Worm (Caenorhabditis elegans) whole organism, late embryonic: Measurements from ENCODE around the gene ZK616.8.

ENCODE experiments used
- C08G9.2 ChIP-seq: sonication (generic microtip); optimal IDR thresholded peaks from 2 replicates; lab custom pipeline; 2016; ENCODE audit warnings: mild to moderate bottlenecking, missing genetic modification characterization, moderate library complexity, missing compliant biosample characterization
- F13H6.1 ChIP-seq: sonication (generic microtip); optimal IDR thresholded peaks from 2 replicates; lab custom pipeline; 2016; ENCODE audit warnings: missing genetic modification characterization, missing compliant biosample characterization
- K02D7.2 ChIP-seq: sonication (generic microtip); optimal IDR thresholded peaks from 2 replicates; lab custom pipeline; 2017; ENCODE audit warnings: mild to moderate bottlenecking, missing genetic modification characterization, missing compliant biosample characterization
- Y22D7AL.16 ChIP-seq: sonication (generic microtip); optimal IDR thresholded peaks from 2 replicates; lab custom pipeline; 2016; ENCODE audit warnings: missing genetic modification characterization, missing compliant biosample characterization
- ahr-1 ChIP-seq: sonication (generic microtip); optimal IDR thresholded peaks from 2 replicates; lab custom pipeline; 2016; ENCODE audit warnings: missing genetic modification characterization, missing compliant biosample characterization
- ceh-14 ChIP-seq: sonication (generic microtip); optimal IDR thresholded peaks from 2 replicates; lab custom pipeline; 2016; ENCODE audit warnings: missing genotype, missing genetic modification characterization, missing compliant biosample characterization
- ceh-18 ChIP-seq: sonication (generic microtip); optimal IDR thresholded peaks from 2 replicates; lab custom pipeline; 2016; ENCODE audit warnings: missing genetic modification characterization, missing compliant biosample characterization
- ceh-19 ChIP-seq: fragments of 200-800 bp; sonication (Bioruptor generic); optimal IDR thresholded peaks from 2 replicates; lab custom pipeline; 2018; ENCODE audit warnings: mild to moderate bottlenecking, missing genetic modification characterization, missing compliant biosample characterization
- ceh-2 ChIP-seq: sonication (generic microtip); optimal IDR thresholded peaks from 2 replicates; lab custom pipeline; 2016; ENCODE audit warnings: missing genotype, missing genetic modification characterization, missing compliant biosample characterization
- ceh-22 ChIP-seq: sonication (generic microtip); optimal IDR thresholded peaks from 2 replicates; lab custom pipeline; 2017; ENCODE audit warnings: missing biosample characterization, missing genetic modification characterization
- ceh-30 ChIP-seq: fragments of 150-350 bp; optimal IDR thresholded peaks from 2 replicates; lab custom pipeline; 2014; ENCODE audit warnings: missing biosample characterization, missing genetic modification characterization
- ceh-31 ChIP-seq: sonication (generic microtip); optimal IDR thresholded peaks from 2 replicates; lab custom pipeline; 2016; ENCODE audit warnings: missing genetic modification characterization, missing compliant biosample characterization
- ceh-34 ChIP-seq: sonication (generic microtip); optimal IDR thresholded peaks from 2 replicates; lab custom pipeline; 2016; ENCODE audit warnings: mild to moderate bottlenecking, missing genetic modification characterization, missing compliant biosample characterization
- ceh-45 ChIP-seq: fragments of 200-800 bp; sonication (Bioruptor generic); IDR thresholded peaks from 2 replicates; pipeline ENCODE4 v1.3.6; 2022; ENCODE audit warnings: missing genetic modification reagents, missing genetic modification characterization, missing compliant biosample characterization
- ceh-48 ChIP-seq: sonication (generic microtip); optimal IDR thresholded peaks from 2 replicates; lab custom pipeline; 2016; ENCODE audit warnings: missing genetic modification characterization, inconsistent platforms, missing compliant biosample characterization
- elt-2 ChIP-seq: sonication (generic microtip); optimal IDR thresholded peaks from 2 replicates; lab custom pipeline; 2016; ENCODE audit warnings: missing genetic modification reagents, missing genetic modification characterization, missing compliant biosample characterization
- elt-4 ChIP-seq: sonication (generic microtip); optimal IDR thresholded peaks from 2 replicates; lab custom pipeline; 2016; ENCODE audit warnings: missing genetic modification characterization, missing compliant biosample characterization
- ets-4 ChIP-seq: sonication (generic microtip); optimal IDR thresholded peaks from 2 replicates; lab custom pipeline; 2016; ENCODE audit warnings: missing genetic modification characterization, missing compliant biosample characterization
- eyg-1 ChIP-seq: sonication (generic microtip); optimal IDR thresholded peaks from 2 replicates; lab custom pipeline; 2016; ENCODE audit warnings: missing genotype, missing genetic modification characterization, missing compliant biosample characterization
- fax-1 ChIP-seq: sonication (generic microtip); optimal IDR thresholded peaks from 2 replicates; lab custom pipeline; 2016; ENCODE audit warnings: missing genotype, missing genetic modification characterization, missing compliant biosample characterization
- fkh-10 ChIP-seq: fragments of 150-350 bp; optimal IDR thresholded peaks from 2 replicates; lab custom pipeline; 2014; ENCODE audit warnings: missing biosample characterization, missing genetic modification reagents, missing genetic modification characterization
- hlh-13 ChIP-seq: fragments of 200-800 bp; sonication (Bioruptor generic); optimal IDR thresholded peaks from 2 replicates; lab custom pipeline; 2018; ENCODE audit warnings: mild to moderate bottlenecking, missing genetic modification characterization, missing compliant biosample characterization
- hlh-30 ChIP-seq: sonication (generic microtip); optimal IDR thresholded peaks from 2 replicates; lab custom pipeline; 2017; ENCODE audit warnings: antibody characterized with exemption, missing genetic modification characterization, missing compliant biosample characterization; ENCODE audit not compliant: insufficient read depth
- hlh-8 ChIP-seq: sonication (generic microtip); optimal IDR thresholded peaks from 2 replicates; lab custom pipeline; 2016; ENCODE audit warnings: missing genotype, missing genetic modification characterization, missing compliant biosample characterization
- lim-6 ChIP-seq: sonication (generic microtip); optimal IDR thresholded peaks from 2 replicates; lab custom pipeline; 2016; ENCODE audit warnings: missing genetic modification characterization, missing compliant biosample characterization
- nfya-1 ChIP-seq: sonication (generic microtip); optimal IDR thresholded peaks from 2 replicates; lab custom pipeline; 2017; ENCODE audit warnings: missing genetic modification characterization, mild to moderate bottlenecking, missing compliant biosample characterization, antibody characterized with exemption, moderate library complexity
- nhr-11 ChIP-seq: fragments of 150-350 bp; optimal IDR thresholded peaks from 2 replicates; lab custom pipeline; 2014; ENCODE audit warnings: missing biosample characterization, missing genetic modification characterization
- nhr-232 ChIP-seq: sonication (generic microtip); optimal IDR thresholded peaks from 2 replicates; lab custom pipeline; 2016; ENCODE audit warnings: missing genetic modification characterization, missing compliant biosample characterization
- npax-4 ChIP-seq: sonication (generic microtip); optimal IDR thresholded peaks from 2 replicates; lab custom pipeline; 2016; ENCODE audit warnings: missing genetic modification characterization, missing compliant biosample characterization
- pat-9 ChIP-seq: fragments of 200-800 bp; sonication (Bioruptor generic); optimal IDR thresholded peaks from 2 replicates; lab custom pipeline; 2018; ENCODE audit warnings: mild to moderate bottlenecking, missing genetic modification characterization, moderate library complexity, missing compliant biosample characterization
- pha-4 ChIP-seq: fragments of 150-350 bp; optimal IDR thresholded peaks from 2 replicates; lab custom pipeline; 2018; ENCODE audit warnings: missing biosample characterization, missing genetic modification reagents, missing genetic modification characterization
- pqm-1 ChIP-seq: sonication (generic microtip); optimal IDR thresholded peaks from 2 replicates; lab custom pipeline; 2016; ENCODE audit warnings: missing genetic modification characterization, missing compliant biosample characterization
- pros-1 ChIP-seq: fragments of 150-350 bp; optimal IDR thresholded peaks from 2 replicates; lab custom pipeline; 2014; ENCODE audit warnings: missing biosample characterization, missing genetic modification reagents, missing genetic modification characterization
- ref-2 ChIP-seq: sonication (generic microtip); optimal IDR thresholded peaks from 2 replicates; lab custom pipeline; 2016; ENCODE audit warnings: missing genetic modification characterization, missing compliant biosample characterization
- rnt-1 ChIP-seq: sonication (generic microtip); optimal IDR thresholded peaks from 2 replicates; lab custom pipeline; 2016; ENCODE audit warnings: missing genetic modification characterization, missing compliant biosample characterization
- sox-2 ChIP-seq: fragments of 200-800 bp; sonication (Bioruptor generic); IDR thresholded peaks from 2 replicates; pipeline ENCODE4 v1.3.6; 2022; ENCODE audit warnings: missing genetic modification reagents, missing genetic modification characterization, missing compliant biosample characterization
- syd-9 ChIP-seq: sonication (generic microtip); optimal IDR thresholded peaks from 2 replicates; lab custom pipeline; 2016; ENCODE audit warnings: mild to moderate bottlenecking, missing genetic modification characterization, moderate library complexity, missing compliant biosample characterization
- tbx-2 ChIP-seq: sonication (generic microtip); optimal IDR thresholded peaks from 2 replicates; lab custom pipeline; 2016; ENCODE audit warnings: missing genetic modification characterization, missing compliant biosample characterization
- ttx-3 ChIP-seq: sonication (generic microtip); optimal IDR thresholded peaks from 2 replicates; lab custom pipeline; 2016; ENCODE audit warnings: missing genetic modification reagents, missing genetic modification characterization, missing compliant biosample characterization
- unc-3 ChIP-seq, 2 experiments: fragments of 200-800 bp in 1 of 2; sonication (Bioruptor generic) in 1 of 2; sonication (generic microtip) in 1 of 2; conservative IDR thresholded peaks in 1 of 2; optimal IDR thresholded peaks in 1 of 2; 2 replicates each; pipeline versions ENCODE4 v1.3.6 to Lab custom; 2016 to 2022; ENCODE audit warnings: missing compliant biosample characterization in 2 of 2, missing genetic modification characterization in 2 of 2, missing genetic modification reagents in 1 of 2
- unc-42 ChIP-seq: sonication (generic microtip); optimal IDR thresholded peaks from 2 replicates; lab custom pipeline; 2016; ENCODE audit warnings: missing genotype, missing genetic modification characterization, missing compliant biosample characterization
- unc-55 ChIP-seq: sonication (generic microtip); optimal IDR thresholded peaks from 2 replicates; lab custom pipeline; 2017; ENCODE audit warnings: missing biosample characterization, missing genetic modification reagents, missing genetic modification characterization
- unc-86 ChIP-seq: sonication (generic microtip); optimal IDR thresholded peaks from 2 replicates; lab custom pipeline; 2016; ENCODE audit warnings: missing genetic modification characterization, missing compliant biosample characterization
- zip-5 ChIP-seq: sonication (generic microtip); optimal IDR thresholded peaks from 2 replicates; lab custom pipeline; 2016; ENCODE audit warnings: missing genetic modification characterization, missing compliant biosample characterization

ZK616.8 gene

ce11 chrIV:5369414-5369813, 42.6 kb downstream of the ZK616.8 start, which contains the start of gene F41H10.3:
Gene F41H10.3 (plus strand): TSS chrIV:5369801.
- TF ChIP-seq ceh-48 (tag; lab: Kevin White, UChicago) (peak; percentile 18), npax-4 (tag; lab: Kevin White, UChicago) (no peak)

ce11 chrIV:5368860-5369259, 43.1 kb downstream of the ZK616.8 start:
- TF ChIP-seq unc-42 (peak; percentile 4), ceh-34 (peak; percentile 58), nfya-1 (tag; lab: Kevin White, UChicago) (peak; percentile 47), ceh-48 (tag; lab: Kevin White, UChicago) (peak; percentile 66), ceh-31 (peak; percentile 41), ceh-22 (tag; lab: Kevin White, UChicago) (no peak), nhr-11 (no peak), pha-4 (no peak), syd-9 (tag; lab: Kevin White, UChicago) (peak; percentile 13), rnt-1 (tag; lab: Kevin White, UChicago) (peak; percentile 16), tbx-2 (peak; percentile 16), F13H6.1 (tag; lab: Kevin White, UChicago) (no peak)

- TF ChIP-seq unc-55 (GFP tag; lab: Kevin White, UChicago): no peak
- TF ChIP-seq, all 69 proteins: peak for 0
These were observed 44.1 kb downstream of the ZK616.8 start for ce11 chrIV:5367899-5368298.

ce11 chrIV:5366567-5366966, 45.4 kb downstream of the ZK616.8 start, which contains the start of gene sand-1:
Gene sand-1 (plus strand): TSS chrIV:5366867.
- no peak for TF ChIP-seq hlh-30 (tag; lab: Kevin White, UChicago)
- no peak for TF ChIP-seq ceh-22 (tag; lab: Kevin White, UChicago)
- TF ChIP-seq nhr-232 (tag; lab: Kevin White, UChicago): no peak
- TF ChIP-seq elt-4 (tag; lab: Kevin White, UChicago): no peak
- TF ChIP-seq unc-3 (GFP tag; conservative IDR thresholded peaks at IDR 0.05; lab: Robert Waterston, UW): no peak
- TF ChIP-seq unc-3 (tag; optimal IDR thresholded peaks at IDR 0.05; lab: Kevin White, UChicago): no peak
- no peak for TF ChIP-seq ref-2 (tag; lab: Kevin White, UChicago)
- TF ChIP-seq Y22D7AL.16 (tag; lab: Kevin White, UChicago): no peak
- TF ChIP-seq sox-2 (GFP tag; lab: Robert Waterston, UW): no peak
- no peak for TF ChIP-seq lim-6 (tag; lab: Kevin White, UChicago)
- TF ChIP-seq eyg-1 (tag; lab: Kevin White, UChicago): no peak
- no peak for TF ChIP-seq hlh-13 (GFP tag; lab: Kevin White, UChicago)
- TF ChIP-seq K02D7.2 (tag; lab: Kevin White, UChicago): no peak
- TF ChIP-seq pqm-1 (tag; lab: Kevin White, UChicago): no peak
- no peak for TF ChIP-seq ceh-45 (GFP tag; lab: Robert Waterston, UW)

ce11 chrIV:5364135-5364609, 47.8 kb downstream of the ZK616.8 start, which contains the start of the genes hda-6 and F41H10.4:
Gene hda-6 (minus strand): TSS chrIV:5364306.
Gene F41H10.4 (plus strand): TSS chrIV:5364559.
- TF ChIP-seq ahr-1 (no peak), nhr-11 (no peak), ceh-18 (no peak), ceh-34 (no peak), C08G9.2 (tag; lab: Kevin White, UChicago) (peak; percentile 88), npax-4 (tag; lab: Kevin White, UChicago) (no peak), ceh-31 (peak; percentile 90), ttx-3 (tag; lab: Kevin White, UChicago) (no peak), fax-1 (tag; lab: Kevin White, UChicago) (no peak), pat-9 (no peak), rnt-1 (tag; lab: Kevin White, UChicago) (peak; percentile 49), ceh-14 (tag; lab: Kevin White, UChicago) (no peak), ceh-2 (peak; percentile 69), ceh-22 (tag; lab: Kevin White, UChicago) (no peak), elt-2 (tag; lab: Kevin White, UChicago) (peak; percentile 37), tbx-2 (peak; percentile 73), zip-5 (tag; lab: Kevin White, UChicago) (peak; percentile 23), fkh-10 (GFP tag; lab: Kevin White, UChicago) (no peak), unc-86 (tag; lab: Kevin White, UChicago) (no peak), ets-4 (tag; lab: Kevin White, UChicago) (peak; percentile 51), hlh-13 (GFP tag; lab: Kevin White, UChicago) (no peak), ceh-30 (tag; lab: Kevin White, UChicago) (no peak), pros-1 (tag; lab: Kevin White, UChicago) (no peak), ref-2 (tag; lab: Kevin White, UChicago) (peak; percentile 24), ceh-19 (no peak), hlh-8 (tag; lab: Kevin White, UChicago) (peak; percentile 36)
